Fruit fly (Drosophila melanogaster) whole organism, wandering third instar larva: ENCODE results near the gene CG46310.

Experiments used
- Abd-B ChIP-seq: fragments of >200 bp; optimal IDR thresholded peaks from 2 replicates; lab custom pipeline; 2017; ENCODE audit warnings: missing biosample characterization, missing genetic modification characterization
- CG32264 ChIP-seq: fragments of 200-800 bp; sonication (Bioruptor generic); optimal IDR thresholded peaks from 2 replicates; lab custom pipeline; 2016; ENCODE audit warnings: missing biosample characterization, missing genetic modification characterization
- CG9705 ChIP-seq: fragments of 200-800 bp; sonication (Bioruptor generic); optimal IDR thresholded peaks from 2 replicates; lab custom pipeline; 2018; ENCODE audit warnings: missing biosample characterization, mild to moderate bottlenecking, missing genetic modification characterization
- CrebA ChIP-seq: fragments of 200-800 bp; sonication (Bioruptor generic); optimal IDR thresholded peaks from 2 replicates; lab custom pipeline; 2016; ENCODE audit warnings: missing biosample characterization, mild to moderate bottlenecking, missing genetic modification characterization, borderline replicate concordance
- Dfd ChIP-seq: fragments of >200 bp; optimal IDR thresholded peaks from 2 replicates; lab custom pipeline; 2017; ENCODE audit warnings: missing biosample characterization, missing genetic modification characterization
- Dif ChIP-seq: fragments of 200-275, 200-300 bp; sonication (Bioruptor generic); optimal IDR thresholded peaks from 2 replicates; lab custom pipeline; 2018; ENCODE audit warnings: missing biosample characterization, missing genetic modification characterization; ENCODE audit not compliant: partially characterized antibody
- GATAd ChIP-seq: sonication (Bioruptor generic); optimal IDR thresholded peaks from 2 replicates; lab custom pipeline; 2016; ENCODE audit warnings: missing biosample characterization, missing genetic modification characterization
- HLH106 ChIP-seq: fragments of 200-800 bp; optimal IDR thresholded peaks from 3 replicates; lab custom pipeline; 2019; ENCODE audit warnings: missing biosample characterization, mild to moderate bottlenecking, missing genetic modification characterization, moderate library complexity
- Hnf4 ChIP-seq: fragments of 200-800 bp; sonication (Bioruptor generic); optimal IDR thresholded peaks from 2 replicates; lab custom pipeline; 2016; ENCODE audit warnings: missing biosample characterization, mild to moderate bottlenecking, missing genetic modification characterization
- Hr78 ChIP-seq: fragments of >200 bp; optimal IDR thresholded peaks from 2 replicates; lab custom pipeline; 2017; ENCODE audit warnings: missing biosample characterization, missing genetic modification characterization
- Hr83 ChIP-seq: fragments of 200-300 bp; sonication (Bioruptor generic); optimal IDR thresholded peaks from 2 replicates; lab custom pipeline; 2016; ENCODE audit warnings: missing biosample characterization, mild to moderate bottlenecking, missing genetic modification characterization, moderate library complexity; ENCODE audit not compliant: poor library complexity, severe bottlenecking
- Jra ChIP-seq: sonication (Bioruptor generic); optimal IDR thresholded peaks from 2 replicates; lab custom pipeline; 2016; ENCODE audit warnings: missing biosample characterization, missing genetic modification characterization
- Mio ChIP-seq: sonication (Bioruptor generic); optimal IDR thresholded peaks from 2 replicates; lab custom pipeline; 2016; ENCODE audit warnings: missing biosample characterization, missing genetic modification characterization
- Myc ChIP-seq: fragments of >200 bp; optimal IDR thresholded peaks from 2 replicates; lab custom pipeline; 2017
- N ChIP-seq: fragments of >200 bp; optimal IDR thresholded peaks from 2 replicates; lab custom pipeline; 2018; ENCODE audit warnings: missing biosample characterization, missing external identifiers, missing genetic modification characterization
- OdsH ChIP-seq: fragments of 200-800 bp; sonication (Bioruptor generic); optimal IDR thresholded peaks from 2 replicates; lab custom pipeline; 2016; ENCODE audit warnings: missing biosample characterization, mild to moderate bottlenecking, missing genetic modification characterization
- Rel ChIP-seq, 2 experiments: fragments of 200-800 bp; sonication (Bioruptor generic) in 1 of 2; optimal IDR thresholded peaks; 2 replicates in 1 of 2; 3 replicates in 1 of 2; lab custom pipeline; 2016 to 2019; ENCODE audit warnings: mild to moderate bottlenecking in 2 of 2, missing biosample characterization in 2 of 2, missing genetic modification characterization in 2 of 2, moderate library complexity in 1 of 2
- Sp1 ChIP-seq: fragments of 200-800 bp; sonication (Bioruptor generic); optimal IDR thresholded peaks from 3 replicates; lab custom pipeline; 2019; ENCODE audit warnings: missing biosample characterization, mild to moderate bottlenecking, missing genetic modification characterization, moderate library complexity
- Vsx2 ChIP-seq: fragments of 200-300, 225-300 bp; sonication (Bioruptor generic); optimal IDR thresholded peaks from 2 replicates; lab custom pipeline; 2018; ENCODE audit warnings: missing biosample characterization, missing genetic modification characterization; ENCODE audit not compliant: partially characterized antibody
- br ChIP-seq: fragments of 200-800 bp; sonication (Bioruptor generic); optimal IDR thresholded peaks from 2 replicates; lab custom pipeline; 2016; ENCODE audit warnings: missing biosample characterization, missing genetic modification characterization
- brk ChIP-seq: fragments of 200-800 bp; sonication (Bioruptor generic); optimal IDR thresholded peaks from 2 replicates; lab custom pipeline; 2016; ENCODE audit warnings: missing biosample characterization, mild to moderate bottlenecking, missing genetic modification characterization
- dl ChIP-seq, 2 experiments: fragments of 175-275, 200-275 bp in 1 of 2; fragments of 200-275 bp in 1 of 2; sonication (Bioruptor generic); optimal IDR thresholded peaks; lab custom pipeline; 2018; ENCODE audit warnings: mild to moderate bottlenecking in 2 of 2, missing biosample characterization in 2 of 2, missing genetic modification characterization in 2 of 2, moderate library complexity in 2 of 2; ENCODE audit not compliant: partially characterized antibody in 2 of 2, insufficient read depth in 1 of 2
- dmrt93B ChIP-seq: fragments of 200-800 bp; sonication (Bioruptor generic); optimal IDR thresholded peaks from 2 replicates; lab custom pipeline; 2018; ENCODE audit warnings: missing biosample characterization, mild to moderate bottlenecking, missing genetic modification characterization
- dsf ChIP-seq: sonication (Bioruptor generic); optimal IDR thresholded peaks from 2 replicates; lab custom pipeline; 2016; ENCODE audit warnings: missing biosample characterization, missing genetic modification characterization, borderline replicate concordance
- ey ChIP-seq: fragments of 200-800 bp; sonication (Bioruptor generic); optimal IDR thresholded peaks from 2 replicates; lab custom pipeline; 2016; ENCODE audit warnings: missing biosample characterization, missing genetic modification characterization
- foxo ChIP-seq, 2 experiments: fragments of 200-800 bp; sonication (Bioruptor generic); optimal IDR thresholded peaks; 2 replicates in 1 of 2; 3 replicates in 1 of 2; lab custom pipeline; 2016 to 2017; ENCODE audit warnings: missing biosample characterization in 2 of 2, missing genetic modification characterization in 2 of 2
- fru ChIP-seq: fragments of 200-800 bp; sonication (Bioruptor generic); optimal IDR thresholded peaks from 3 replicates; lab custom pipeline; 2016; ENCODE audit warnings: missing biosample characterization, mild to moderate bottlenecking, missing genetic modification characterization
- h ChIP-seq: fragments of 200-800 bp; sonication (Bioruptor generic); optimal IDR thresholded peaks from 3 replicates; lab custom pipeline; 2016; ENCODE audit warnings: missing biosample characterization, mild to moderate bottlenecking, missing genetic modification characterization
- jim ChIP-seq: fragments of 175-275, 200-325 bp; sonication (Bioruptor generic); optimal IDR thresholded peaks from 2 replicates; lab custom pipeline; 2016; ENCODE audit warnings: missing biosample characterization, mild to moderate bottlenecking, missing genetic modification characterization
- lola ChIP-seq: fragments of >200 bp; optimal IDR thresholded peaks from 2 replicates; lab custom pipeline; 2017; ENCODE audit warnings: missing biosample characterization, missing genetic modification characterization
- pan ChIP-seq: fragments of >200 bp; optimal IDR thresholded peaks from 2 replicates; lab custom pipeline; 2017
- psq ChIP-seq: fragments of 200-800 bp; sonication (Bioruptor generic); optimal IDR thresholded peaks from 3 replicates; lab custom pipeline; 2017; ENCODE audit warnings: missing biosample characterization, mild to moderate bottlenecking, missing genetic modification characterization, moderate library complexity
- rgr ChIP-seq: fragments of 200-800 bp; sonication (Bioruptor generic); optimal IDR thresholded peaks from 3 replicates; lab custom pipeline; 2016; ENCODE audit warnings: missing biosample characterization, mild to moderate bottlenecking, missing genetic modification characterization
- sage ChIP-seq: fragments of 200-800 bp; sonication (Bioruptor generic); optimal IDR thresholded peaks from 2 replicates; lab custom pipeline; 2016; ENCODE audit warnings: missing biosample characterization, mild to moderate bottlenecking, missing genetic modification characterization
- sv ChIP-seq: fragments of 200-800 bp; sonication (Bioruptor generic); optimal IDR thresholded peaks from 3 replicates; lab custom pipeline; 2016; ENCODE audit warnings: missing biosample characterization, missing genetic modification characterization
- tai ChIP-seq: sonication (Bioruptor generic); optimal IDR thresholded peaks from 2 replicates; lab custom pipeline; 2016; ENCODE audit warnings: missing biosample characterization, missing genetic modification characterization
- usp ChIP-seq: fragments of >200 bp; optimal IDR thresholded peaks from 2 replicates; lab custom pipeline; 2017; ENCODE audit warnings: missing biosample characterization, missing genetic modification characterization
- woc ChIP-seq: sonication (Bioruptor generic); optimal IDR thresholded peaks from 2 replicates; lab custom pipeline; 2016; ENCODE audit warnings: missing biosample characterization, mild to moderate bottlenecking, missing genetic modification characterization

CG46310 gene

DNA sequence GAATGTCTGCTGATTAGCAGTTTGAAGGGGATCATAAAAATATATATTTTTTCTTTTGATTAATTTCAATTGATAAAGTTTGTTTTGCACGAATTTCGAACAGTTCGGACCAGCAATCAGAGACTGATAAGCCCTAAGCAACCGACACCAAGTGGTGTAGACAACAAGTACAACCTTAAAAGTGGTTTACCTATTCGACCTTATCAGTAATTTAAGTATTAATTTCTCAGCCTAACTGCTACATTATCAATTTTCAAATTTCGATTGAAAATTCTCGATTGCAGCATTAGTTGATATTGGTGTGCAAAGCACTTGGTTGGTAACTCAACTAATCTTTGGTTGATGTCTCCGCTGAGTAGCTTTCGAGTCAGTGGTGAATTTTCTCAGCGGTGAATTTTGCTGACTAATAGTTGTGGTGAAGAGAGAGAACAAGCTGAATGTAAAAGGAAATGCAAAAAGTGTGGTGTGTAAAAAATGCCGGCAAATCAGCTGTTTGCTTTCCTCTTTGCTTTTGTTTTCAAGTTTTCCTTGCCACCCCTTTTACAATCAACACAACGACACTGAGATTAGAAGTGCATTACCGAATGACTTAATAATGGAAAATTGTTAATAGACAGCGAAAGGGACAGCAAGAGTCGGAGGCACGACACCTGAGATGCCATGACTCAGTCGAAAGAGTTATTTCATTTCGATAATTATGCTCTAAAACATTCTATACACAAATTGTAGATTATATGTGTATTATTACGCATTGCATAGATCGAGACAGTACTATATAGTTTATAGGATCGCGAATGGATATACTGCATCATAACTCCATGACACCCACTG is 41.1 kb downstream of the CG46310 start:
- TF ChIP-seq pan (lab: Kevin White, UChicago) (no peak), Jra (GFP tag; lab: Kevin White, UChicago) (no peak), Myc (lab: Kevin White, UChicago) (peak; percentile 78), woc (peak; percentile 28), HLH106 (tag; lab: Kevin White, UChicago) (peak; percentile 51), rgr (GFP tag; lab: Kevin White, UChicago) (no peak), brk (GFP tag; lab: Kevin White, UChicago) (peak; percentile 1), fru (GFP tag; lab: Kevin White, UChicago) (peak; percentile 0), lola (GFP tag; lab: Kevin White, UChicago) (no peak), Dif (GFP tag; lab: Kevin White, UChicago) (no peak), h (GFP tag; lab: Kevin White, UChicago) (peak; percentile 29), sage (GFP tag; lab: Kevin White, UChicago) (no peak), Vsx2 (GFP tag; lab: Kevin White, UChicago) (no peak), usp (GFP tag; lab: Kevin White, UChicago) (no peak), jim (GFP tag; lab: Kevin White, UChicago) (no peak), CrebA (GFP tag; lab: Kevin White, UChicago) (peak; percentile 16), Rel (GFP tag; optimal IDR thresholded peaks at IDR 0.05; lab: Kevin White, UChicago) (no peak), Rel (tag; optimal IDR thresholded peaks at IDR 0.05; lab: Kevin White, UChicago) (peak; percentile 55), Sp1 (peak; percentile 31), dmrt93B (no peak), N (GFP tag; lab: Kevin White, UChicago) (no peak), dsf (GFP tag; lab: Kevin White, UChicago) (no peak), foxo (GFP tag; optimal IDR thresholded peaks at IDR 0.05; lab: Kevin White, UChicago) (peak in 1 of 2 experiments; percentile 24), dl (GFP tag; optimal IDR thresholded peaks at IDR 0.05; lab: Kevin White, UChicago; ENCODE audit: insufficient read depth in 1 of 2, partially characterized antibody in 2 of 2) (no peak), Hnf4 (GFP tag; lab: Kevin White, UChicago) (no peak), CG32264 (no peak), tai (peak; percentile 67), OdsH (GFP tag; lab: Kevin White, UChicago) (peak; percentile 34), Hr78 (no peak), Mio (GFP tag; lab: Kevin White, UChicago) (no peak), CG9705 (no peak), Dfd (no peak), psq (GFP tag; lab: Kevin White, UChicago) (peak; percentile 75), Hr83 (GFP tag; lab: Kevin White, UChicago) (no peak), Abd-B (no peak), ey (GFP tag; lab: Kevin White, UChicago) (peak; percentile 50), br (peak; percentile 11), GATAd (GFP tag; lab: Kevin White, UChicago) (no peak), sv (GFP tag; lab: Kevin White, UChicago) (no peak)

DNA sequence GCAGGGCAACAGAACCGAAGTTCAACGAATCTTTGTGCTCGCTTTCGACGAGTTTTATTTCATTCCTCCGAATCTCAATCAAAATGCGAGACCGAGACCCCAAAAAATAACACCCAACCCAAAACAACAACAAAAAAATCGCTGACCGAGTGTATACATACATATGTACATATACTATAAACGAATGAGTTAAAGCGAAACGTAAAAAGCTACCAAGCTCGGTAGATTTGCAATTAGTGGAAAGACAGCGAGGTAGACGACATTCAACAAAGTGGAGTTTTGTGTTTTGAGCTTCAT is 41.7 kb downstream of the CG46310 start:
- TF ChIP-seq Sp1 (no peak), br (no peak), dl (GFP tag; optimal IDR thresholded peaks at IDR 0.05; lab: Kevin White, UChicago; ENCODE audit: insufficient read depth in 1 of 2, partially characterized antibody in 2 of 2) (no peak), Hr78 (no peak), sage (GFP tag; lab: Kevin White, UChicago) (no peak), Dif (GFP tag; lab: Kevin White, UChicago) (no peak), rgr (GFP tag; lab: Kevin White, UChicago) (no peak), Rel (GFP tag; optimal IDR thresholded peaks at IDR 0.05; lab: Kevin White, UChicago) (no peak), Rel (tag; optimal IDR thresholded peaks at IDR 0.05; lab: Kevin White, UChicago) (peak; percentile 22), dsf (GFP tag; lab: Kevin White, UChicago) (no peak), usp (GFP tag; lab: Kevin White, UChicago) (no peak), psq (GFP tag; lab: Kevin White, UChicago) (peak; percentile 23), lola (GFP tag; lab: Kevin White, UChicago) (no peak), sv (GFP tag; lab: Kevin White, UChicago) (no peak), jim (GFP tag; lab: Kevin White, UChicago) (no peak), GATAd (GFP tag; lab: Kevin White, UChicago) (no peak), Vsx2 (GFP tag; lab: Kevin White, UChicago) (no peak), Hr83 (GFP tag; lab: Kevin White, UChicago) (no peak)
